Worm (Caenorhabditis elegans): ENCODE measurements around the gene F21F8.5.

DNA sequence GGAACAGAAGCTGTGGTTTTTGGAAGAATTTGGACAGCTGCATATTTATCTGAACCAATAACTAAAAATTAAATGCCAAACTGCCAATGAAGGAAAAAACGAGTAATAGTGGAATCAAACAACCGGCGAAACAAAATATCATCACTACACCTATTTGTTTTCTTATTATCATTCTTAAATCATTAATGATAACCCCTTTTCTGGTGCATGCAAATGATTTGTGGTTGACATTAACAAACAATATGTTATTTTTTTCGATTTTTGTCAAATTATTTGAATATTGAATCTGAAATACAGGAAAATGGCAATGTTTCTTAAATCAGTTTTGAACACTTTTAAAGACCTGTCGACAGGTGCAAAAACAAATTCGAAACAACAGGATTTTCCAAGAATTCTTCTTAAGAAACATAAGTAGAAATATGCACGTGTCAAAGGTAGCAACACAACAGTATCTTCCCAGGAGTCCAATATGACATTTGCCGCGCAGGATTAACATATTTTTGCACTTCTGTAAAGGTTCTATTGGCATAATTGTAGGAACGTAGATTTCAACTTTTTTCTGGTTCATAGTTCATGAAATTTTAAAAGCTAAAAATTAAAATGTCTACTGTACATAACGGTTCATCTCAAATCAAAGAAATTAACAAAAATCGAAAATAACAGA lies 33.2 kb upstream of the F21F8.5 start, which contains the start of gene W02D7.5:
- no peak for TF ChIP-seq dpl-1 (GFP tag; optimal IDR thresholded peaks at IDR 0.05)
- TF ChIP-seq F37B4.10 (GFP tag; IDR thresholded peaks at IDR 0.05): no peak
- no peak for TF ChIP-seq nfya-1 (tag; optimal IDR thresholded peaks at IDR 0.05; ENCODE audit: borderline replicate concordance, insufficient read depth)
- TF ChIP-seq athp-1 (tag; optimal IDR thresholded peaks at IDR 0.05): no peak
- no peak for TF ChIP-seq snpc-4 (GFP tag; optimal IDR thresholded peaks at IDR 0.05)
- no peak for TF ChIP-seq snpc-4 (tag; optimal IDR thresholded peaks at IDR 0.05)
- TF ChIP-seq ama-1 (optimal IDR thresholded peaks at IDR 0.05): no peak
- TF ChIP-seq ama-1 (GFP tag; optimal IDR thresholded peaks at IDR 0.05): no peak
- TF ChIP-seq unc-130 (GFP tag; optimal IDR thresholded peaks at IDR 0.05): no peak
- no peak for TF ChIP-seq zfh-2 (GFP tag; conservative IDR thresholded peaks at IDR 0.05)
- no peak for TF ChIP-seq Y53G8AR.9 (GFP tag; conservative IDR thresholded peaks at IDR 0.05)
- TF ChIP-seq F52B5.7 (tag; optimal IDR thresholded peaks at IDR 0.05): no peak
- no peak for TF ChIP-seq cebp-1 (GFP tag; IDR thresholded peaks at IDR 0.05)
- no peak for TF ChIP-seq cebp-1 (tag; optimal IDR thresholded peaks at IDR 0.05)

Data from whole organism, young adult.